Worm (Caenorhabditis elegans) whole organism, L3 larva: ENCODE data around the gene sox-4.
A peak's percentile ranks its signal among the peaks of the same experiment; 100 is the strongest.

Experiments used
- R02D3.7 ChIP-seq: fragments of 150-350 bp; optimal IDR thresholded peaks from 2 replicates; lab custom pipeline; 2014; ENCODE audit warnings: missing biosample characterization, missing genetic modification characterization
- ceh-16 ChIP-seq: sonication (generic microtip); optimal IDR thresholded peaks from 2 replicates; lab custom pipeline; 2017; ENCODE audit warnings: missing biosample characterization, missing genetic modification characterization
- ceh-82 ChIP-seq: fragments of 150-350 bp; optimal IDR thresholded peaks from 2 replicates; lab custom pipeline; 2014; ENCODE audit warnings: missing biosample characterization, missing genetic modification characterization
- ceh-9 ChIP-seq: sonication (generic microtip); optimal IDR thresholded peaks from 2 replicates; lab custom pipeline; 2018; ENCODE audit warnings: missing biosample characterization, missing genetic modification characterization
- daf-12 ChIP-seq: fragments of 150-350 bp; optimal IDR thresholded peaks from 2 replicates; lab custom pipeline; 2014; ENCODE audit warnings: missing biosample characterization, missing genetic modification reagents, missing genetic modification characterization
- egl-5 ChIP-seq: fragments of 150-350 bp; optimal IDR thresholded peaks from 2 replicates; lab custom pipeline; 2017; ENCODE audit warnings: missing biosample characterization, missing genetic modification reagents, missing genetic modification characterization, inconsistent platforms
- elt-1 ChIP-seq: fragments of 150-350 bp; optimal IDR thresholded peaks from 2 replicates; lab custom pipeline; 2014; ENCODE audit warnings: missing biosample characterization, missing genetic modification characterization
- elt-2 ChIP-seq: sonication (generic microtip); optimal IDR thresholded peaks from 2 replicates; lab custom pipeline; 2016; ENCODE audit warnings: missing genetic modification reagents, mild to moderate bottlenecking, missing genetic modification characterization, missing compliant biosample characterization
- elt-3 ChIP-seq, 3 experiments: fragments of 150-350 bp in 1 of 3; sonication (generic microtip) in 2 of 3; optimal IDR thresholded peaks; 2 replicates in 2 of 3; 4 replicates in 1 of 3; lab custom pipeline; 2014 to 2017; ENCODE audit warnings: missing biosample characterization in 3 of 3, missing genetic modification characterization in 3 of 3
- eor-1 ChIP-seq, 2 experiments: fragments of 150-350 bp; optimal IDR thresholded peaks; 2 replicates each; lab custom pipeline; 2014 to 2018; ENCODE audit warnings: missing biosample characterization in 2 of 2, missing genetic modification characterization in 2 of 2
- fkh-10 ChIP-seq: sonication (generic microtip); optimal IDR thresholded peaks from 2 replicates; lab custom pipeline; 2017; ENCODE audit warnings: missing biosample characterization, missing genetic modification reagents, missing genetic modification characterization
- fkh-2 ChIP-seq: fragments of 150-350 bp; optimal IDR thresholded peaks from 2 replicates; lab custom pipeline; 2014; ENCODE audit warnings: missing biosample characterization, missing genetic modification reagents, missing genetic modification characterization
- fos-1 ChIP-seq: fragments of 150-350 bp; optimal IDR thresholded peaks from 2 replicates; lab custom pipeline; 2014; ENCODE audit warnings: missing biosample characterization, missing genetic modification characterization
- jun-1 ChIP-seq: fragments of 150-350 bp; optimal IDR thresholded peaks from 2 replicates; lab custom pipeline; 2014; ENCODE audit warnings: missing biosample characterization, missing genetic modification reagents, missing genetic modification characterization
- lin-39 ChIP-seq: fragments of 150-350 bp; optimal IDR thresholded peaks from 2 replicates; lab custom pipeline; 2018; ENCODE audit warnings: missing biosample characterization, missing genetic modification reagents, missing genetic modification characterization
- mml-1 ChIP-seq: fragments of 150-350 bp; sonication (generic microtip); optimal IDR thresholded peaks from 3 replicates; lab custom pipeline; 2014; ENCODE audit warnings: missing biosample characterization, missing genetic modification characterization
- nfya-1 ChIP-seq: sonication (generic microtip); optimal IDR thresholded peaks from 2 replicates; lab custom pipeline; 2017; ENCODE audit warnings: missing genetic modification characterization, mild to moderate bottlenecking, missing compliant biosample characterization, antibody characterized with exemption, moderate library complexity; ENCODE audit not compliant: insufficient read depth
- nhr-11 ChIP-seq: fragments of 150-350 bp; optimal IDR thresholded peaks from 2 replicates; lab custom pipeline; 2014; ENCODE audit warnings: missing biosample characterization, missing genetic modification characterization
- nhr-23 ChIP-seq: fragments of 150-350 bp; optimal IDR thresholded peaks from 2 replicates; lab custom pipeline; 2014; ENCODE audit warnings: missing biosample characterization, missing genetic modification reagents, missing genetic modification characterization
- nhr-25 ChIP-seq: sonication (generic microtip); optimal IDR thresholded peaks from 2 replicates; lab custom pipeline; 2017; ENCODE audit warnings: missing biosample characterization, missing genetic modification characterization
- nhr-28 ChIP-seq: fragments of 150-350 bp; optimal IDR thresholded peaks from 2 replicates; lab custom pipeline; 2014; ENCODE audit warnings: missing biosample characterization, missing genetic modification characterization
- nhr-43 ChIP-seq: sonication (generic microtip); optimal IDR thresholded peaks from 2 replicates; lab custom pipeline; 2016; ENCODE audit warnings: mild to moderate bottlenecking, missing genetic modification characterization, missing compliant biosample characterization; ENCODE audit not compliant: poor library complexity, severe bottlenecking
- nhr-77 ChIP-seq: fragments of 150-350 bp; optimal IDR thresholded peaks from 2 replicates; lab custom pipeline; 2014; ENCODE audit warnings: missing biosample characterization, missing genetic modification characterization
- pha-4 ChIP-seq: fragments of 150-350 bp; optimal IDR thresholded peaks from 2 replicates; lab custom pipeline; 2014; ENCODE audit warnings: missing biosample characterization, missing genetic modification reagents, missing genetic modification characterization
- pqm-1 ChIP-seq: fragments of 150-350 bp; optimal IDR thresholded peaks from 2 replicates; lab custom pipeline; 2017; ENCODE audit warnings: missing biosample characterization, missing genetic modification characterization, inconsistent platforms
- sea-2 ChIP-seq: fragments of 150-350 bp; sonication (generic microtip); optimal IDR thresholded peaks from 4 replicates; lab custom pipeline; 2014; ENCODE audit warnings: missing biosample characterization, missing genetic modification reagents, missing genetic modification characterization
- skn-1 ChIP-seq: fragments of 150-350 bp; optimal IDR thresholded peaks from 2 replicates; lab custom pipeline; 2014; ENCODE audit warnings: missing biosample characterization, missing genetic modification characterization
- snpc-4 ChIP-seq: fragments of 150-350 bp; optimal IDR thresholded peaks from 2 replicates; lab custom pipeline; 2014; ENCODE audit warnings: missing biosample characterization, missing genetic modification characterization
- unc-39 ChIP-seq: sonication (generic microtip); optimal IDR thresholded peaks from 4 replicates; lab custom pipeline; 2017; ENCODE audit warnings: missing biosample characterization, missing genetic modification characterization
- unc-62 ChIP-seq: fragments of 150-350 bp; sonication (generic microtip); optimal IDR thresholded peaks from 4 replicates; lab custom pipeline; 2014; ENCODE audit warnings: missing biosample characterization, missing genetic modification reagents, missing genetic modification characterization
- ztf-11 ChIP-seq: fragments of 150-350 bp; optimal IDR thresholded peaks from 2 replicates; lab custom pipeline; 2014; ENCODE audit warnings: missing biosample characterization, missing genetic modification characterization
- ztf-4 ChIP-seq: fragments of 150-350 bp; optimal IDR thresholded peaks from 2 replicates; lab custom pipeline; 2014; ENCODE audit warnings: missing biosample characterization, missing genetic modification characterization

sox-4 gene

ce11 chrX:3500903-3501302, 7.9 kb downstream of the sox-4 start:
- TF ChIP-seq lin-39 (tag; lab: Kevin White, UChicago), result no peak
- TF ChIP-seq elt-2 (tag; lab: Kevin White, UChicago), result peak; percentile 87
- TF ChIP-seq egl-5 (tag; lab: Kevin White, UChicago), result no peak
- no peak for TF ChIP-seq nfya-1 (tag; lab: Kevin White, UChicago)
- TF ChIP-seq pqm-1, result peak; percentile 90

- TF ChIP-seq mml-1 (tag; lab: Kevin White, UChicago) (no peak), R02D3.7 (tag; lab: Kevin White, UChicago) (no peak)
- TF ChIP-seq, all 47 proteins: peak for 0
These were observed 8.4 kb downstream of the sox-4 start for ce11 chrX:3500357-3500756.

ce11 chrX:3499867-3500266, 8.9 kb downstream of the sox-4 start:
- peak; percentile 59 for TF ChIP-seq pqm-1
- peak; percentile 14 for TF ChIP-seq jun-1 (tag; lab: Kevin White, UChicago)
- no peak for TF ChIP-seq nhr-11 (tag; lab: Kevin White, UChicago)
- TF ChIP-seq elt-2 (tag; lab: Kevin White, UChicago), result peak; percentile 72
- TF ChIP-seq, all 47 proteins: peak for 3

DNA sequence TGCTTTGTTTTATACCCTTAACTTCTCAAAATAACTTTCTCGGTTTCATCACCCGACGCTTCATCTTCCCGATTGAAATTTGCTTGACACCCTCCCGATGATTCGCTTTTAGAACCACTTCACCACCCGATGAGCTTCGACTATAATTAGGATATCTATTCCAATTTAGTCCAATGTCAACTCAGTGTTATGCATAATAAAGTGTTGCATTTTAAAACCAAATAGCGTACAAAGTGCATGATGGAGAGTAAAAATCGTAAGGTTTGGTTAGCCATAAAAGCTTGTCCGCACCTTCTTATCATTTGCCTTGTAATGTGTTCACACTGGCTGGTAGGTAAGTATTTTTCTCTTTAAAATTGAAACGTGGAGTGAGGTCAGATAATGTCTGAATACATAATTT, 9.9 kb downstream of the sox-4 start, which contains the start of gene C12D12.1:
Gene C12D12.1 (plus strand): TSS at position 301 of the 400 bp plus-strand sequence.
- no peak for TF ChIP-seq nhr-25 (tag; lab: Kevin White, UChicago)
- TF ChIP-seq mml-1 (tag; lab: Kevin White, UChicago), result no peak
- no peak for TF ChIP-seq fos-1
- TF ChIP-seq ztf-11 (tag; lab: Kevin White, UChicago), result no peak
- TF ChIP-seq daf-12 (tag; lab: Kevin White, UChicago), result no peak
- no peak for TF ChIP-seq ztf-4 (tag; lab: Kevin White, UChicago)
- TF ChIP-seq pqm-1, result peak; percentile 16
- TF ChIP-seq skn-1 (tag; lab: Kevin White, UChicago), result no peak
- no peak for TF ChIP-seq ceh-16
- no peak for TF ChIP-seq R02D3.7 (tag; lab: Kevin White, UChicago)
- TF ChIP-seq elt-2 (tag; lab: Kevin White, UChicago), result peak; percentile 24
- TF ChIP-seq elt-3 (tag; optimal IDR thresholded peaks at IDR 0.05; lab: Kevin White, UChicago), result no peak
- TF ChIP-seq ceh-9 (tag; lab: Kevin White, UChicago), result no peak

DNA sequence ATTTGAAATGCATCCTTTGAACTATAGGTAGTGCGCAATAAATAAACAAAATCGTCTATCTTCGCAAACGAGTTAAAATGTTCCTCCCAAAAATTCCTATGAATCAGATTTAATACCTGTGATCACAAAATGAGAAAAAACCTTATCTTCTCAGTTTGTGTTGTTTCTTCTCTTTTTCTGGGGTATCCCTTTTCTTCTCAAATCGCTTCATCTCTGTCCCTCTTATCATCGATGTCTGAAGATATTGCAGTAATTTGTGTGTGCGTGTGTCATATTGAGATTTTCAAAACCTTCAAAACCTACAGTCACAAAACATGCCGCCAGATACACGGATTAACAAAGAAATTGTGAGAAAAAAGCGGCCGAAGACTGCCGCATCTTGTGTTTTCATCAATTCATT, 13.0 kb downstream of the sox-4 start, which contains the start of gene glt-1:
Gene glt-1 (plus strand): TSS at position 251 of the 400 bp plus-strand sequence.
- TF ChIP-seq nhr-28, result no peak
- peak; percentile 39 for TF ChIP-seq nhr-23 (tag; lab: Kevin White, UChicago)
- TF ChIP-seq, all 47 proteins: peak for 1

- peak; percentile 1 for TF ChIP-seq unc-62 (GFP tag; lab: Kevin White, UChicago)
- peak; percentile 38 for TF ChIP-seq egl-5 (tag; lab: Kevin White, UChicago)
- no peak for TF ChIP-seq elt-2 (tag; lab: Kevin White, UChicago)
- TF ChIP-seq, all 47 proteins: peak for 2
These were observed 14.2 kb downstream of the sox-4 start for ce11 chrX:3494634-3495033.

ce11 chrX:3492431-3492830, 16.4 kb downstream of the sox-4 start:
- TF ChIP-seq sea-2 (GFP tag; lab: Kevin White, UChicago), result no peak
- TF ChIP-seq nhr-77 (tag; lab: Kevin White, UChicago), result no peak
- TF ChIP-seq nfya-1 (tag; lab: Kevin White, UChicago), result no peak
- no peak for TF ChIP-seq ceh-82 (tag; lab: Kevin White, UChicago)
- no peak for TF ChIP-seq ztf-11 (tag; lab: Kevin White, UChicago)
- TF ChIP-seq eor-1 (tag; optimal IDR thresholded peaks at IDR 0.05; lab: Kevin White, UChicago), result no peak
- no peak for TF ChIP-seq snpc-4 (tag; lab: Kevin White, UChicago)
- no peak for TF ChIP-seq elt-1
- TF ChIP-seq fos-1, result no peak
- no peak for TF ChIP-seq nhr-43
- no peak for TF ChIP-seq pha-4 (tag; lab: Kevin White, UChicago)
- TF ChIP-seq nhr-28, result no peak
- no peak for TF ChIP-seq fkh-2 (tag; lab: Kevin White, UChicago)
- no peak for TF ChIP-seq fkh-10 (GFP tag; lab: Kevin White, UChicago)
- no peak for TF ChIP-seq ceh-16
- no peak for TF ChIP-seq mml-1 (tag; lab: Kevin White, UChicago)
- no peak for TF ChIP-seq R02D3.7 (tag; lab: Kevin White, UChicago)
- TF ChIP-seq unc-39, result no peak
- no peak for TF ChIP-seq pqm-1
- TF ChIP-seq elt-3 (tag; optimal IDR thresholded peaks at IDR 0.05; lab: Kevin White, UChicago), result no peak
